Fruit fly (Drosophila melanogaster) whole organism, embryonic: ENCODE data around the gene ATPsynG.

Experiments
- Aef1 ChIP-seq: fragments of 200-800 bp; sonication (Bioruptor generic); IDR thresholded peaks from 3 replicates; pipeline ENCODE4 v1.3.6; 2022; ENCODE audit warnings: missing biosample characterization, missing genetic modification characterization
- CG10366 ChIP-seq: fragments of 200-800 bp; sonication (Bioruptor generic); IDR thresholded peaks from 2 replicates; pipeline ENCODE4 v1.3.6; 2022; ENCODE audit warnings: missing biosample characterization, missing genetic modification characterization
- CG11695 ChIP-seq: fragments of 200-800 bp; sonication (Bioruptor generic); IDR thresholded peaks from 3 replicates; pipeline ENCODE4 v1.3.6; 2022; ENCODE audit warnings: missing biosample characterization, missing genetic modification characterization
- CG12236 ChIP-seq: fragments of 200-800 bp; sonication (Bioruptor generic); optimal IDR thresholded peaks from 2 replicates; lab custom pipeline; 2016; ENCODE audit warnings: missing biosample characterization, missing genetic modification characterization
- CG2202 ChIP-seq: fragments of 200-800 bp; sonication (Bioruptor generic); optimal IDR thresholded peaks from 2 replicates; lab custom pipeline; 2018; ENCODE audit warnings: missing biosample characterization, mild to moderate bottlenecking, missing genetic modification characterization
- CG34422 ChIP-seq: fragments of 200-800 bp; sonication (Bioruptor generic); IDR thresholded peaks from 3 replicates; pipeline ENCODE4 v1.3.6; 2022; ENCODE audit warnings: missing biosample characterization, missing genetic modification characterization
- Dbx ChIP-seq: fragments of 200-800 bp; sonication (Bioruptor generic); IDR thresholded peaks from 3 replicates; pipeline ENCODE4 v1.3.6; 2022; ENCODE audit warnings: missing biosample characterization, missing genetic modification characterization
- Hr3 ChIP-seq: fragments of 200-800 bp; sonication (Bioruptor generic); optimal IDR thresholded peaks from 3 replicates; lab custom pipeline; 2016; ENCODE audit warnings: missing biosample characterization, missing genetic modification characterization
- Hr78 ChIP-seq, 2 experiments: fragments of 200-800 bp in 1 of 2; fragments of >200 bp in 1 of 2; sonication (Bioruptor generic) in 1 of 2; optimal IDR thresholded peaks; 2 replicates each; lab custom pipeline; 2017 to 2019; ENCODE audit warnings: missing biosample characterization in 2 of 2, missing genetic modification characterization in 2 of 2, mild to moderate bottlenecking in 1 of 2, moderate library complexity in 1 of 2
- Ravus ChIP-seq: fragments of 200-800 bp; sonication (Bioruptor generic); IDR thresholded peaks from 2 replicates; pipeline ENCODE4 v1.3.6; 2022; ENCODE audit warnings: missing biosample characterization, missing genetic modification characterization
- bsh ChIP-seq, 2 experiments: fragments of 200-800 bp; sonication (Bioruptor generic); optimal IDR thresholded peaks; 2 replicates each; lab custom pipeline; 2017 to 2018; ENCODE audit warnings: mild to moderate bottlenecking in 2 of 2, missing biosample characterization in 2 of 2, missing genetic modification characterization in 2 of 2, moderate library complexity in 1 of 2
- chinmo ChIP-seq: fragments of 200-800 bp; sonication (Bioruptor generic); IDR thresholded peaks from 4 replicates; pipeline ENCODE4 v1.3.6; 2022; ENCODE audit warnings: missing biosample characterization, missing genetic modification characterization; ENCODE audit not compliant: partially characterized antibody
- pan ChIP-seq, 4 experiments: fragments of >200 bp in 3 of 4; fragments of 200-800 bp in 1 of 4; sonication (Bioruptor generic) in 1 of 4; optimal IDR thresholded peaks in 3 of 4; IDR thresholded peaks in 1 of 4; 2 replicates each; pipeline versions ENCODE4 v1.3.6 to Lab custom; 2017 to 2022; ENCODE audit warnings: missing biosample characterization in 2 of 4, missing genetic modification characterization in 2 of 4, mixed read lengths in 1 of 4
- peb ChIP-seq: fragments of 200-800 bp; sonication (Bioruptor generic); IDR thresholded peaks from 2 replicates; pipeline ENCODE4 v1.3.6; 2022; ENCODE audit warnings: missing biosample characterization, missing genetic modification characterization

DNA sequence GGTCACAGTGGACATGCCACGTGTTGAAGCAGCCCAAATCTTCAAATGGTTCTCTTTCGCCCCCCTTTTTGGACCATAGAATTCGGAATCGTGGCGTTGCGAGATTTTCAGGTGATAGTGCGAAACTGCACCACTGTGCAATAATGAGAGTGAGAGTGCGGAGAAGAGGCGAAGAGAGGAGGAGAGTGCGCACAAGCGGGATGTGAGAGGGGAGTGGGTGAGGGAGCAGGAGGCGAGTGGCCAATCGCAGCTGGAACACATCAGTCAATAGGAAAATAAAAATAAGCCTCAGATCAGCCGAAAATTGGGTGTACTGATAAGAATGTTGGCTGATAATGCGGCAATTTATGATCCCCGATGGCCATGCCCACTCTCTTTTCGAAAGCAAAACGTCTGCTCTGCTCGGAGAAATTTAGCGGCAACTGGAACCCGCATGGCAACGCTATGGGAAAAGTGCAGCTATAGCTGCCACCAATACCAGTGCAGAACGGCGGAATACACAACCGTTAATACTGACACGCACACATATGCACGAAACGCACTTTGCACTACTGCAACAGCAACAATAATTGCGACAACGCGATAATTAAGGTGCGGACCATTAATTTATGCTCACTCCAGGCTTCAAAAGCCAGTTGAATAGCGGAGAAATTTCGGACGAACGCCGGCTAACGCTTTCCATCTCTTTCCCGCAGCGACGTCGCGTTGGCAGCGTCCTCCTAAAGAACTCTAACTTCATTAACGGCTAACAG lies 8.8 kb downstream of the ATPsynG start:
- TF ChIP-seq CG34422 (GFP tag; lab: Robert Waterston, UW) (peak; percentile 72; the same call in 2 of the 3 replicates), Ravus (GFP tag; lab: Robert Waterston, UW) (no peak), Hr3 (no peak), CG12236 (no peak), CG11695 (0 out of 3 replicates have a peak, but pooled peaks have one; percentile 49), pan (optimal IDR thresholded peaks at IDR 0.05; lab: Kevin White, UChicago) (no peak), pan (GFP tag; optimal IDR thresholded peaks at IDR 0.05 in 1 of 2, IDR thresholded peaks at IDR 0.05 in 1 of 2) (no peak), Aef1 (no peak), Dbx (GFP tag; lab: Robert Waterston, UW) (no peak), peb (GFP tag; lab: Robert Waterston, UW) (no peak), CG2202 (tag; lab: Kevin White, UChicago) (no peak), bsh (GFP tag; optimal IDR thresholded peaks at IDR 0.05; lab: Kevin White, UChicago) (peak; percentile 23 to 66), CG10366 (GFP tag; lab: Robert Waterston, UW) (no peak), Hr78 (GFP tag; optimal IDR thresholded peaks at IDR 0.05; lab: Kevin White, UChicago) (peak in 1 of 2 experiments; percentile 89), chinmo (peak; percentile 57; the same call in 2 of the 4 replicates)
